Fruit fly (Drosophila melanogaster) whole organism, wandering third instar larva: ENCODE data around the gene Phb1.
A peak's percentile ranks its signal among the peaks of the same experiment; 100 is the strongest.

Experiments
- Abd-B ChIP-seq: fragments of >200 bp; optimal IDR thresholded peaks from 2 replicates; lab custom pipeline; 2017; ENCODE audit warnings: missing biosample characterization, missing genetic modification characterization
- CG32264 ChIP-seq: fragments of 200-800 bp; sonication (Bioruptor generic); optimal IDR thresholded peaks from 2 replicates; lab custom pipeline; 2016; ENCODE audit warnings: missing biosample characterization, missing genetic modification characterization
- CG9705 ChIP-seq: fragments of 200-800 bp; sonication (Bioruptor generic); optimal IDR thresholded peaks from 2 replicates; lab custom pipeline; 2018; ENCODE audit warnings: missing biosample characterization, mild to moderate bottlenecking, missing genetic modification characterization
- CrebA ChIP-seq: fragments of 200-800 bp; sonication (Bioruptor generic); optimal IDR thresholded peaks from 2 replicates; lab custom pipeline; 2016; ENCODE audit warnings: missing biosample characterization, mild to moderate bottlenecking, missing genetic modification characterization, borderline replicate concordance
- Dfd ChIP-seq: fragments of >200 bp; optimal IDR thresholded peaks from 2 replicates; lab custom pipeline; 2017; ENCODE audit warnings: missing biosample characterization, missing genetic modification characterization
- Dif ChIP-seq: fragments of 200-275, 200-300 bp; sonication (Bioruptor generic); optimal IDR thresholded peaks from 2 replicates; lab custom pipeline; 2018; ENCODE audit warnings: missing biosample characterization, missing genetic modification characterization; ENCODE audit not compliant: partially characterized antibody
- GATAd ChIP-seq: sonication (Bioruptor generic); optimal IDR thresholded peaks from 2 replicates; lab custom pipeline; 2016; ENCODE audit warnings: missing biosample characterization, missing genetic modification characterization
- HLH106 ChIP-seq: fragments of 200-800 bp; optimal IDR thresholded peaks from 3 replicates; lab custom pipeline; 2019; ENCODE audit warnings: missing biosample characterization, mild to moderate bottlenecking, missing genetic modification characterization, moderate library complexity
- Hnf4 ChIP-seq: fragments of 200-800 bp; sonication (Bioruptor generic); optimal IDR thresholded peaks from 2 replicates; lab custom pipeline; 2016; ENCODE audit warnings: missing biosample characterization, mild to moderate bottlenecking, missing genetic modification characterization
- Hr78 ChIP-seq: fragments of >200 bp; optimal IDR thresholded peaks from 2 replicates; lab custom pipeline; 2017; ENCODE audit warnings: missing biosample characterization, missing genetic modification characterization
- Hr83 ChIP-seq: fragments of 200-300 bp; sonication (Bioruptor generic); optimal IDR thresholded peaks from 2 replicates; lab custom pipeline; 2016; ENCODE audit warnings: missing biosample characterization, mild to moderate bottlenecking, missing genetic modification characterization, moderate library complexity; ENCODE audit not compliant: poor library complexity, severe bottlenecking
- Jra ChIP-seq: sonication (Bioruptor generic); optimal IDR thresholded peaks from 2 replicates; lab custom pipeline; 2016; ENCODE audit warnings: missing biosample characterization, missing genetic modification characterization
- Mio ChIP-seq: sonication (Bioruptor generic); optimal IDR thresholded peaks from 2 replicates; lab custom pipeline; 2016; ENCODE audit warnings: missing biosample characterization, missing genetic modification characterization
- Myc ChIP-seq: fragments of >200 bp; optimal IDR thresholded peaks from 2 replicates; lab custom pipeline; 2017
- N ChIP-seq: fragments of >200 bp; optimal IDR thresholded peaks from 2 replicates; lab custom pipeline; 2018; ENCODE audit warnings: missing biosample characterization, missing external identifiers, missing genetic modification characterization
- OdsH ChIP-seq: fragments of 200-800 bp; sonication (Bioruptor generic); optimal IDR thresholded peaks from 2 replicates; lab custom pipeline; 2016; ENCODE audit warnings: missing biosample characterization, mild to moderate bottlenecking, missing genetic modification characterization
- Rel ChIP-seq, 2 experiments: fragments of 200-800 bp; sonication (Bioruptor generic) in 1 of 2; optimal IDR thresholded peaks; 2 replicates in 1 of 2; 3 replicates in 1 of 2; lab custom pipeline; 2016 to 2019; ENCODE audit warnings: mild to moderate bottlenecking in 2 of 2, missing biosample characterization in 2 of 2, missing genetic modification characterization in 2 of 2, moderate library complexity in 1 of 2
- Sp1 ChIP-seq: fragments of 200-800 bp; sonication (Bioruptor generic); optimal IDR thresholded peaks from 3 replicates; lab custom pipeline; 2019; ENCODE audit warnings: missing biosample characterization, mild to moderate bottlenecking, missing genetic modification characterization, moderate library complexity
- Vsx2 ChIP-seq: fragments of 200-300, 225-300 bp; sonication (Bioruptor generic); optimal IDR thresholded peaks from 2 replicates; lab custom pipeline; 2018; ENCODE audit warnings: missing biosample characterization, missing genetic modification characterization; ENCODE audit not compliant: partially characterized antibody
- br ChIP-seq: fragments of 200-800 bp; sonication (Bioruptor generic); optimal IDR thresholded peaks from 2 replicates; lab custom pipeline; 2016; ENCODE audit warnings: missing biosample characterization, missing genetic modification characterization
- brk ChIP-seq: fragments of 200-800 bp; sonication (Bioruptor generic); optimal IDR thresholded peaks from 2 replicates; lab custom pipeline; 2016; ENCODE audit warnings: missing biosample characterization, mild to moderate bottlenecking, missing genetic modification characterization
- dl ChIP-seq, 2 experiments: fragments of 175-275, 200-275 bp in 1 of 2; fragments of 200-275 bp in 1 of 2; sonication (Bioruptor generic); optimal IDR thresholded peaks; lab custom pipeline; 2018; ENCODE audit warnings: mild to moderate bottlenecking in 2 of 2, missing biosample characterization in 2 of 2, missing genetic modification characterization in 2 of 2, moderate library complexity in 2 of 2; ENCODE audit not compliant: partially characterized antibody in 2 of 2, insufficient read depth in 1 of 2
- dmrt93B ChIP-seq: fragments of 200-800 bp; sonication (Bioruptor generic); optimal IDR thresholded peaks from 2 replicates; lab custom pipeline; 2018; ENCODE audit warnings: missing biosample characterization, mild to moderate bottlenecking, missing genetic modification characterization
- dsf ChIP-seq: sonication (Bioruptor generic); optimal IDR thresholded peaks from 2 replicates; lab custom pipeline; 2016; ENCODE audit warnings: missing biosample characterization, missing genetic modification characterization, borderline replicate concordance
- ey ChIP-seq: fragments of 200-800 bp; sonication (Bioruptor generic); optimal IDR thresholded peaks from 2 replicates; lab custom pipeline; 2016; ENCODE audit warnings: missing biosample characterization, missing genetic modification characterization
- foxo ChIP-seq, 2 experiments: fragments of 200-800 bp; sonication (Bioruptor generic); optimal IDR thresholded peaks; 2 replicates in 1 of 2; 3 replicates in 1 of 2; lab custom pipeline; 2016 to 2017; ENCODE audit warnings: missing biosample characterization in 2 of 2, missing genetic modification characterization in 2 of 2
- fru ChIP-seq: fragments of 200-800 bp; sonication (Bioruptor generic); optimal IDR thresholded peaks from 3 replicates; lab custom pipeline; 2016; ENCODE audit warnings: missing biosample characterization, mild to moderate bottlenecking, missing genetic modification characterization
- h ChIP-seq: fragments of 200-800 bp; sonication (Bioruptor generic); optimal IDR thresholded peaks from 3 replicates; lab custom pipeline; 2016; ENCODE audit warnings: missing biosample characterization, mild to moderate bottlenecking, missing genetic modification characterization
- jim ChIP-seq: fragments of 175-275, 200-325 bp; sonication (Bioruptor generic); optimal IDR thresholded peaks from 2 replicates; lab custom pipeline; 2016; ENCODE audit warnings: missing biosample characterization, mild to moderate bottlenecking, missing genetic modification characterization
- lola ChIP-seq: fragments of >200 bp; optimal IDR thresholded peaks from 2 replicates; lab custom pipeline; 2017; ENCODE audit warnings: missing biosample characterization, missing genetic modification characterization
- pan ChIP-seq: fragments of >200 bp; optimal IDR thresholded peaks from 2 replicates; lab custom pipeline; 2017
- psq ChIP-seq: fragments of 200-800 bp; sonication (Bioruptor generic); optimal IDR thresholded peaks from 3 replicates; lab custom pipeline; 2017; ENCODE audit warnings: missing biosample characterization, mild to moderate bottlenecking, missing genetic modification characterization, moderate library complexity
- rgr ChIP-seq: fragments of 200-800 bp; sonication (Bioruptor generic); optimal IDR thresholded peaks from 3 replicates; lab custom pipeline; 2016; ENCODE audit warnings: missing biosample characterization, mild to moderate bottlenecking, missing genetic modification characterization
- sage ChIP-seq: fragments of 200-800 bp; sonication (Bioruptor generic); optimal IDR thresholded peaks from 2 replicates; lab custom pipeline; 2016; ENCODE audit warnings: missing biosample characterization, mild to moderate bottlenecking, missing genetic modification characterization
- sv ChIP-seq: fragments of 200-800 bp; sonication (Bioruptor generic); optimal IDR thresholded peaks from 3 replicates; lab custom pipeline; 2016; ENCODE audit warnings: missing biosample characterization, missing genetic modification characterization
- tai ChIP-seq: sonication (Bioruptor generic); optimal IDR thresholded peaks from 2 replicates; lab custom pipeline; 2016; ENCODE audit warnings: missing biosample characterization, missing genetic modification characterization
- usp ChIP-seq: fragments of >200 bp; optimal IDR thresholded peaks from 2 replicates; lab custom pipeline; 2017; ENCODE audit warnings: missing biosample characterization, missing genetic modification characterization
- woc ChIP-seq: sonication (Bioruptor generic); optimal IDR thresholded peaks from 2 replicates; lab custom pipeline; 2016; ENCODE audit warnings: missing biosample characterization, mild to moderate bottlenecking, missing genetic modification characterization

The Phb1 gene

dm6 chr2L:19135955-19136677, 12.4 kb upstream of the Phb1 start:
- no peak for TF ChIP-seq lola (GFP tag; lab: Kevin White, UChicago)
- TF ChIP-seq Abd-B (GFP tag; lab: Kevin White, UChicago), result no peak
- no peak for TF ChIP-seq jim (GFP tag; lab: Kevin White, UChicago)
- no peak for TF ChIP-seq Hr83
- TF ChIP-seq dmrt93B (GFP tag; lab: Kevin White, UChicago), result peak; percentile 66
- peak; percentile 71 for TF ChIP-seq Sp1 (GFP tag; lab: Kevin White, UChicago)
- TF ChIP-seq OdsH (GFP tag; lab: Kevin White, UChicago), result peak; percentile 83
- TF ChIP-seq Mio (GFP tag; lab: Kevin White, UChicago), result no peak
- TF ChIP-seq psq, result no peak
- TF ChIP-seq Dfd, result no peak
- no peak for TF ChIP-seq Rel (GFP tag; optimal IDR thresholded peaks at IDR 0.05; lab: Kevin White, UChicago)
- no peak for TF ChIP-seq Rel (tag; optimal IDR thresholded peaks at IDR 0.05; lab: Kevin White, UChicago)
- peak; percentile 81 for TF ChIP-seq HLH106 (tag; lab: Kevin White, UChicago)
- TF ChIP-seq GATAd, result no peak
- TF ChIP-seq Myc (lab: Kevin White, UChicago), result no peak
- no peak for TF ChIP-seq Hr78 (GFP tag; lab: Kevin White, UChicago)
- peak; percentile 81 for TF ChIP-seq woc (GFP tag; lab: Kevin White, UChicago)
- peak; percentile 39 for TF ChIP-seq CG9705 (GFP tag; lab: Kevin White, UChicago)
- TF ChIP-seq h (GFP tag; lab: Kevin White, UChicago), result peak; percentile 88
- peak in 1 of 2 experiments; percentile 84 for TF ChIP-seq foxo (GFP tag; optimal IDR thresholded peaks at IDR 0.05; lab: Kevin White, UChicago)
- peak; percentile 86 for TF ChIP-seq ey (GFP tag; lab: Kevin White, UChicago)
- peak; percentile 88 for TF ChIP-seq rgr (GFP tag; lab: Kevin White, UChicago)
- no peak for TF ChIP-seq dsf (GFP tag; lab: Kevin White, UChicago)
- peak in 1 of 2 experiments; percentile 1 for TF ChIP-seq dl (GFP tag; optimal IDR thresholded peaks at IDR 0.05; lab: Kevin White, UChicago; ENCODE audit: insufficient read depth in 1 of 2, partially characterized antibody in 2 of 2)
- peak; percentile 52 for TF ChIP-seq sage (GFP tag; lab: Kevin White, UChicago)
- TF ChIP-seq pan (lab: Kevin White, UChicago), result no peak
- TF ChIP-seq N (GFP tag; lab: Kevin White, UChicago), result no peak
- TF ChIP-seq fru (GFP tag; lab: Kevin White, UChicago), result peak; percentile 89
- peak; percentile 26 for TF ChIP-seq Jra
- TF ChIP-seq CG32264, result peak; percentile 60
- no peak for TF ChIP-seq CrebA (GFP tag; lab: Kevin White, UChicago)
- TF ChIP-seq brk (GFP tag; lab: Kevin White, UChicago), result peak; percentile 64
- no peak for TF ChIP-seq sv (GFP tag; lab: Kevin White, UChicago)
- peak; percentile 55 for TF ChIP-seq Dif (GFP tag; lab: Kevin White, UChicago)
- TF ChIP-seq usp, result no peak
- no peak for TF ChIP-seq Vsx2
- TF ChIP-seq tai (GFP tag; lab: Kevin White, UChicago), result no peak
- peak; percentile 93 for TF ChIP-seq br
- TF ChIP-seq Hnf4, result peak; percentile 53

- TF ChIP-seq sage (GFP tag; lab: Kevin White, UChicago), result no peak
- peak; percentile 12 for TF ChIP-seq h (GFP tag; lab: Kevin White, UChicago)
- no peak for TF ChIP-seq tai (GFP tag; lab: Kevin White, UChicago)
- no peak for TF ChIP-seq Vsx2
- TF ChIP-seq foxo (GFP tag; optimal IDR thresholded peaks at IDR 0.05; lab: Kevin White, UChicago), result peak in 1 of 2 experiments; percentile 52
- peak; percentile 29 for TF ChIP-seq Hnf4
- no peak for TF ChIP-seq pan (lab: Kevin White, UChicago)
- no peak for TF ChIP-seq N (GFP tag; lab: Kevin White, UChicago)
- TF ChIP-seq Mio (GFP tag; lab: Kevin White, UChicago), result no peak
- no peak for TF ChIP-seq jim (GFP tag; lab: Kevin White, UChicago)
- no peak for TF ChIP-seq dl (GFP tag; optimal IDR thresholded peaks at IDR 0.05; lab: Kevin White, UChicago; ENCODE audit: insufficient read depth in 1 of 2, partially characterized antibody in 2 of 2)
- no peak for TF ChIP-seq CG32264
- TF ChIP-seq dmrt93B (GFP tag; lab: Kevin White, UChicago), result no peak
- peak; percentile 17 for TF ChIP-seq fru (GFP tag; lab: Kevin White, UChicago)
- no peak for TF ChIP-seq Abd-B (GFP tag; lab: Kevin White, UChicago)
- no peak for TF ChIP-seq rgr (GFP tag; lab: Kevin White, UChicago)
- no peak for TF ChIP-seq sv (GFP tag; lab: Kevin White, UChicago)
- no peak for TF ChIP-seq Hr83
- no peak for TF ChIP-seq CrebA (GFP tag; lab: Kevin White, UChicago)
- TF ChIP-seq dsf (GFP tag; lab: Kevin White, UChicago), result no peak
- TF ChIP-seq Rel (GFP tag; optimal IDR thresholded peaks at IDR 0.05; lab: Kevin White, UChicago), result no peak
- TF ChIP-seq Rel (tag; optimal IDR thresholded peaks at IDR 0.05; lab: Kevin White, UChicago), result peak; percentile 49
- no peak for TF ChIP-seq Hr78 (GFP tag; lab: Kevin White, UChicago)
- TF ChIP-seq HLH106 (tag; lab: Kevin White, UChicago), result no peak
- peak; percentile 45 for TF ChIP-seq Dif (GFP tag; lab: Kevin White, UChicago)
- no peak for TF ChIP-seq Dfd
- TF ChIP-seq lola (GFP tag; lab: Kevin White, UChicago), result no peak
- no peak for TF ChIP-seq brk (GFP tag; lab: Kevin White, UChicago)
- TF ChIP-seq woc (GFP tag; lab: Kevin White, UChicago), result peak; percentile 70
- no peak for TF ChIP-seq CG9705 (GFP tag; lab: Kevin White, UChicago)
- no peak for TF ChIP-seq Myc (lab: Kevin White, UChicago)
- TF ChIP-seq Sp1 (GFP tag; lab: Kevin White, UChicago), result peak; percentile 27
- no peak for TF ChIP-seq OdsH (GFP tag; lab: Kevin White, UChicago)
- peak; percentile 72 for TF ChIP-seq psq
- no peak for TF ChIP-seq usp
- TF ChIP-seq br, result peak; percentile 63
- TF ChIP-seq GATAd, result no peak
- TF ChIP-seq Jra, result peak; percentile 88
- no peak for TF ChIP-seq ey (GFP tag; lab: Kevin White, UChicago)
Observed at dm6 chr2L:19134814-19135523, 11.3 kb upstream of the Phb1 start, which contains the start of gene Polr1D. Gene Polr1D (minus strand): TSS chr2L:19135233.
